Worm (Caenorhabditis elegans): ENCODE measurements around the gene F57B1.6.

- TF ChIP-seq unc-39 (tag; optimal IDR thresholded peaks at IDR 0.05) (no peak), lin-15B (tag; optimal IDR thresholded peaks at IDR 0.05) (no peak), nhr-12 (tag; optimal IDR thresholded peaks at IDR 0.05) (no peak), ztf-4 (tag; optimal IDR thresholded peaks at IDR 0.05) (no peak), R02D3.7 (tag; optimal IDR thresholded peaks at IDR 0.05) (no peak), nhr-43 (tag; optimal IDR thresholded peaks at IDR 0.05; ENCODE audit: poor library complexity, severe bottlenecking) (no peak)
Observed at ce11 chrV:13179986-13180591, 29.4 kb upstream of the F57B1.6 start, which contains the start of gene cni-1.

Measured in whole organism, L3 larva.